Worm (Caenorhabditis elegans) whole organism, L4 larva: ENCODE measurements around the gene F59E11.5.

ENCODE experiments used
- F26F4.8 ChIP-seq: fragments of 200-800 bp; sonication (Bioruptor generic); conservative IDR thresholded peaks from 2 replicates; pipeline ENCODE4 v1.3.6; 2022; ENCODE audit warnings: missing genetic modification characterization, missing compliant biosample characterization
- R02D3.7 ChIP-seq: fragments of 150-350 bp; sonication (generic microtip); optimal IDR thresholded peaks from 3 replicates; lab custom pipeline; 2014; ENCODE audit warnings: missing biosample characterization, missing genetic modification characterization
- Y105C5A.15 ChIP-seq: fragments of 200-800 bp; sonication (Bioruptor generic); IDR thresholded peaks from 2 replicates; pipeline ENCODE4 v1.3.6; 2022; ENCODE audit warnings: missing genetic modification characterization, missing compliant biosample characterization
- ZK337.2 ChIP-seq: fragments of 200-800 bp; sonication (Bioruptor generic); IDR thresholded peaks from 2 replicates; pipeline ENCODE4 v1.3.6; 2022; ENCODE audit warnings: missing genetic modification reagents, missing genetic modification characterization, missing compliant biosample characterization
- aha-1 ChIP-seq: fragments of 150-350 bp; peaks from one replicate; lab custom pipeline; 2014; ENCODE audit warnings: missing biosample characterization, missing genetic modification characterization
- arid-1 ChIP-seq: fragments of 200-800 bp; sonication (Bioruptor generic); conservative IDR thresholded peaks from 2 replicates; pipeline ENCODE4 v1.3.6; 2022; ENCODE audit warnings: missing genetic modification reagents, missing genetic modification characterization, missing compliant biosample characterization
- attf-4 ChIP-seq: sonication (generic microtip); optimal IDR thresholded peaks from 3 replicates; lab custom pipeline; 2017; ENCODE audit warnings: missing biosample characterization, missing genetic modification characterization
- ceh-32 ChIP-seq: sonication (generic microtip); optimal IDR thresholded peaks from 2 replicates; lab custom pipeline; 2016; ENCODE audit warnings: mild to moderate bottlenecking, missing genetic modification characterization, missing compliant biosample characterization; ENCODE audit not compliant: poor library complexity
- cey-2 ChIP-seq: sonication (generic microtip); optimal IDR thresholded peaks from 3 replicates; lab custom pipeline; 2017; ENCODE audit warnings: missing genetic modification characterization, mild to moderate bottlenecking, missing compliant biosample characterization, antibody characterized with exemption, borderline replicate concordance; ENCODE audit not compliant: insufficient read depth
- daf-16 ChIP-seq, 3 experiments: sonication (generic microtip); optimal IDR thresholded peaks; 2 replicates each; lab custom pipeline; 2016 to 2017; ENCODE audit warnings: missing genetic modification characterization in 3 of 3, missing genetic modification reagents in 3 of 3, mild to moderate bottlenecking in 2 of 3, missing compliant biosample characterization in 2 of 3, missing biosample characterization in 1 of 3, moderate library complexity in 1 of 3
- daf-19 ChIP-seq: fragments of 200-800 bp; sonication (Bioruptor generic); conservative IDR thresholded peaks from 2 replicates; pipeline ENCODE4 v1.3.6; 2022; ENCODE audit warnings: missing genetic modification characterization, missing compliant biosample characterization
- daf-8 ChIP-seq: fragments of 200-800 bp; sonication (Bioruptor generic); IDR thresholded peaks from 2 replicates; pipeline ENCODE4 v1.3.6; 2022; ENCODE audit warnings: missing genetic modification characterization, missing compliant biosample characterization
- dmd-6 ChIP-seq: fragments of 200-800 bp; sonication (Bioruptor generic); IDR thresholded peaks from 2 replicates; pipeline ENCODE4 v1.3.6; 2022; ENCODE audit warnings: missing genetic modification reagents, missing genetic modification characterization, missing compliant biosample characterization
- dmd-8 ChIP-seq: fragments of 200-800 bp; sonication (Bioruptor generic); IDR thresholded peaks from 2 replicates; pipeline ENCODE4 v1.3.6; 2022; ENCODE audit warnings: missing genetic modification characterization, missing compliant biosample characterization
- dpl-1 ChIP-seq: fragments of 150-350 bp; optimal IDR thresholded peaks from 2 replicates; lab custom pipeline; 2014; ENCODE audit warnings: missing biosample characterization, missing genetic modification reagents, missing genetic modification characterization
- duxl-1 ChIP-seq: sonication (generic microtip); optimal IDR thresholded peaks from 2 replicates; lab custom pipeline; 2016; ENCODE audit warnings: mild to moderate bottlenecking, missing genetic modification characterization, moderate library complexity, missing compliant biosample characterization; ENCODE audit not compliant: poor library complexity
- dve-1 ChIP-seq: sonication (generic microtip); optimal IDR thresholded peaks from 2 replicates; lab custom pipeline; 2017; ENCODE audit warnings: antibody characterized with exemption, mild to moderate bottlenecking, missing genetic modification characterization, missing compliant biosample characterization; ENCODE audit not compliant: insufficient read depth
- egl-43 ChIP-seq: fragments of 200-800 bp; sonication (Bioruptor generic); IDR thresholded peaks from 2 replicates; pipeline ENCODE4 v1.3.6; 2022; ENCODE audit warnings: missing genetic modification reagents, missing genetic modification characterization, missing compliant biosample characterization
- fkh-10 ChIP-seq: fragments of 150-350 bp; optimal IDR thresholded peaks from 2 replicates; lab custom pipeline; 2014; ENCODE audit warnings: missing biosample characterization, missing genetic modification reagents, missing genetic modification characterization
- fos-1 ChIP-seq: fragments of 150-350 bp; optimal IDR thresholded peaks from 2 replicates; lab custom pipeline; 2014; ENCODE audit warnings: missing biosample characterization, missing genetic modification characterization
- gei-8 ChIP-seq: fragments of 200-800 bp; sonication (Bioruptor generic); optimal IDR thresholded peaks from 2 replicates; lab custom pipeline; 2018; ENCODE audit warnings: mild to moderate bottlenecking, missing genetic modification characterization, missing compliant biosample characterization
- hlh-11 ChIP-seq: fragments of 200-800 bp; sonication (Bioruptor generic); optimal IDR thresholded peaks from 2 replicates; lab custom pipeline; 2018; ENCODE audit warnings: mild to moderate bottlenecking, missing genetic modification characterization, missing compliant biosample characterization
- hlh-30 ChIP-seq: sonication (generic microtip); optimal IDR thresholded peaks from 2 replicates; lab custom pipeline; 2017; ENCODE audit warnings: antibody characterized with exemption, mild to moderate bottlenecking, missing genetic modification characterization, missing compliant biosample characterization; ENCODE audit not compliant: insufficient read depth
- lin-15B ChIP-seq: fragments of 150-350 bp; sonication (generic microtip); optimal IDR thresholded peaks from 3 replicates; lab custom pipeline; 2014; ENCODE audit warnings: missing biosample characterization, missing genetic modification characterization
- lin-39 ChIP-seq: fragments of 150-350 bp; optimal IDR thresholded peaks from 2 replicates; lab custom pipeline; 2014; ENCODE audit warnings: missing biosample characterization, missing genetic modification reagents, missing genetic modification characterization
- lsy-2 ChIP-seq, 2 experiments: fragments of 150-350 bp in 1 of 2; sonication (generic microtip) in 1 of 2; optimal IDR thresholded peaks; 2 replicates each; lab custom pipeline; 2014 to 2017; ENCODE audit warnings: missing biosample characterization in 2 of 2, missing genetic modification characterization in 2 of 2
- madf-5 ChIP-seq, 2 experiments: fragments of 200-800 bp; sonication (Bioruptor generic); IDR thresholded peaks; 2 replicates each; pipeline ENCODE4 v1.3.6; 2022; ENCODE audit warnings: missing compliant biosample characterization in 2 of 2, missing genetic modification characterization in 2 of 2
- mep-1 ChIP-seq: fragments of 150-350 bp; sonication (generic microtip); optimal IDR thresholded peaks from 3 replicates; lab custom pipeline; 2014; ENCODE audit warnings: missing biosample characterization, missing genetic modification characterization
- nhr-28 ChIP-seq: fragments of 150-350 bp; optimal IDR thresholded peaks from 2 replicates; lab custom pipeline; 2014; ENCODE audit warnings: missing biosample characterization, missing genetic modification characterization
- nhr-76 ChIP-seq: fragments of 150-350 bp; optimal IDR thresholded peaks from 2 replicates; lab custom pipeline; 2014; ENCODE audit warnings: missing biosample characterization, missing genetic modification characterization
- nhr-77 ChIP-seq: fragments of 150-350 bp; optimal IDR thresholded peaks from 2 replicates; lab custom pipeline; 2014; ENCODE audit warnings: missing biosample characterization, missing genetic modification characterization
- pqm-1 ChIP-seq: sonication (generic microtip); optimal IDR thresholded peaks from 2 replicates; lab custom pipeline; 2017; ENCODE audit warnings: missing biosample characterization, missing genetic modification characterization
- saeg-2 ChIP-seq: fragments of 200-800 bp; sonication (Bioruptor generic); IDR thresholded peaks from 2 replicates; pipeline ENCODE4 v1.3.6; 2022; ENCODE audit warnings: missing genetic modification reagents, missing genetic modification characterization, missing compliant biosample characterization
- sdz-12 ChIP-seq: fragments of 200-800 bp; sonication (Bioruptor generic); optimal IDR thresholded peaks from 2 replicates; lab custom pipeline; 2018; ENCODE audit warnings: mild to moderate bottlenecking, missing genetic modification characterization, missing compliant biosample characterization
- set-16 ChIP-seq: fragments of 200-800 bp; sonication (Bioruptor generic); IDR thresholded peaks from 2 replicates; pipeline ENCODE4 v1.3.6; 2022; ENCODE audit warnings: missing genetic modification reagents, missing genetic modification characterization, missing compliant biosample characterization
- snpc-1.2 ChIP-seq: fragments of 200-800 bp; sonication (Bioruptor generic); IDR thresholded peaks from 2 replicates; pipeline ENCODE4 v1.3.6; 2022; ENCODE audit warnings: missing genetic modification reagents, missing genetic modification characterization, missing compliant biosample characterization
- snpc-4 ChIP-seq: fragments of 150-350 bp; optimal IDR thresholded peaks from 2 replicates; lab custom pipeline; 2014; ENCODE audit warnings: missing biosample characterization, missing genetic modification characterization
- tag-97 ChIP-seq: fragments of 200-800 bp; sonication (Bioruptor generic); IDR thresholded peaks from 2 replicates; pipeline ENCODE4 v1.3.6; 2022; ENCODE audit warnings: missing genetic modification characterization, missing compliant biosample characterization
- unc-130 ChIP-seq: sonication (generic microtip); optimal IDR thresholded peaks from 2 replicates; lab custom pipeline; 2016; ENCODE audit warnings: missing genetic modification reagents, missing genetic modification characterization, missing compliant biosample characterization
- unc-62 ChIP-seq, 3 experiments: fragments of 150-350 bp in 1 of 3; sonication (generic microtip); optimal IDR thresholded peaks in 2 of 3; peaks in 1 of 3; 1 replicate in 1 of 3; 2 replicates in 2 of 3; lab custom pipeline; 2014 to 2017; ENCODE audit warnings: missing biosample characterization in 3 of 3, missing genetic modification characterization in 3 of 3, missing genetic modification reagents in 3 of 3, missing genotype in 1 of 3
- zag-1 ChIP-seq: fragments of 150-350 bp; optimal IDR thresholded peaks from 2 replicates; lab custom pipeline; 2014; ENCODE audit warnings: missing biosample characterization, missing genetic modification characterization
- zfp-2 ChIP-seq: sonication (generic microtip); optimal IDR thresholded peaks from 2 replicates; lab custom pipeline; 2016; ENCODE audit warnings: mild to moderate bottlenecking, missing genetic modification characterization, missing compliant biosample characterization
- zip-11 ChIP-seq: fragments of 200-800 bp; sonication (Bioruptor generic); IDR thresholded peaks from 2 replicates; pipeline ENCODE4 v1.3.6; 2022; ENCODE audit warnings: missing genetic modification characterization, missing compliant biosample characterization
- zip-2 ChIP-seq: fragments of 150-350 bp; optimal IDR thresholded peaks from 2 replicates; lab custom pipeline; 2014; ENCODE audit warnings: missing biosample characterization, missing genetic modification characterization
- ztf-7 ChIP-seq: fragments of 150-350 bp; optimal IDR thresholded peaks from 2 replicates; lab custom pipeline; 2014; ENCODE audit warnings: missing biosample characterization, missing genetic modification characterization

The F59E11.5 gene

ce11 chrV:8966086-8966485 is 28.8 kb upstream of the F59E11.5 start, which contains the start of gene nhr-219:
Gene nhr-219 (minus strand): TSS chrV:8966186.
- TF ChIP-seq lin-39 (tag; lab: Kevin White, UChicago): no peak
- no peak for TF ChIP-seq gei-8 (GFP tag; lab: Kevin White, UChicago)
- no peak for TF ChIP-seq saeg-2 (GFP tag; lab: Robert Waterston, UW)
- no peak for TF ChIP-seq duxl-1 (tag; lab: Kevin White, UChicago)
- no peak for TF ChIP-seq hlh-30 (tag; lab: Kevin White, UChicago)
- no peak for TF ChIP-seq ZK337.2 (GFP tag; lab: Robert Waterston, UW)
- no peak for TF ChIP-seq ceh-32 (tag; lab: Kevin White, UChicago)
- TF ChIP-seq unc-62 (GFP tag; optimal IDR thresholded peaks at IDR 0.05 in 1 of 2; lab: Kevin White, UChicago): peak in 1 of 2 experiments; percentile 28
- no peak for TF ChIP-seq unc-62 (tag; optimal IDR thresholded peaks at IDR 0.05; lab: Kevin White, UChicago)

- TF ChIP-seq tag-97 (GFP tag; lab: Robert Waterston, UW) (no peak), Y105C5A.15 (GFP tag; lab: Robert Waterston, UW) (no peak), daf-8 (GFP tag; lab: Robert Waterston, UW) (no peak), set-16 (no peak), snpc-1.2 (no peak), cey-2 (tag; lab: Kevin White, UChicago) (no peak), snpc-4 (tag; lab: Kevin White, UChicago) (no peak)
These were observed 22.6 kb upstream of the F59E11.5 start, which contains the start of gene nhr-195 for ce11 chrV:8972271-8972670. Gene nhr-195 (minus strand): TSS chrV:8972371.

- no peak for TF ChIP-seq zip-2 (tag; lab: Kevin White, UChicago)
- TF ChIP-seq gei-8 (GFP tag; lab: Kevin White, UChicago): no peak
- TF ChIP-seq dve-1 (tag; lab: Kevin White, UChicago): peak; percentile 61
- TF ChIP-seq fkh-10 (GFP tag; lab: Kevin White, UChicago): no peak
- TF ChIP-seq mep-1 (tag; lab: Kevin White, UChicago): peak; percentile 11
- peak in 1 of 2 experiments; percentile 10 for TF ChIP-seq unc-62 (GFP tag; optimal IDR thresholded peaks at IDR 0.05 in 1 of 2; lab: Kevin White, UChicago)
- TF ChIP-seq unc-62 (tag; optimal IDR thresholded peaks at IDR 0.05; lab: Kevin White, UChicago): no peak
- no peak for TF ChIP-seq duxl-1 (tag; lab: Kevin White, UChicago)
- no peak for TF ChIP-seq nhr-76
- no peak for TF ChIP-seq sdz-12 (GFP tag; lab: Kevin White, UChicago)
- TF ChIP-seq aha-1 (tag; lab: Kevin White, UChicago): no peak
- no peak for TF ChIP-seq madf-5 (GFP tag; IDR thresholded peaks at IDR 0.05; lab: Robert Waterston, UW)
- TF ChIP-seq zag-1: no peak
- TF ChIP-seq snpc-1.2: no peak
- no peak for TF ChIP-seq daf-16 (GFP tag; optimal IDR thresholded peaks at IDR 0.05; lab: Kevin White, UChicago)
- peak; percentile 27 for TF ChIP-seq daf-16 (tag; optimal IDR thresholded peaks at IDR 0.05; lab: Kevin White, UChicago)
- no peak for TF ChIP-seq daf-19 (GFP tag; lab: Robert Waterston, UW)
- no peak for TF ChIP-seq zfp-2
- TF ChIP-seq nhr-77 (tag; lab: Kevin White, UChicago): peak; percentile 31
- TF ChIP-seq Y105C5A.15 (GFP tag; lab: Robert Waterston, UW): no peak
- peak; percentile 43 for TF ChIP-seq nhr-28 (tag; lab: Kevin White, UChicago)
- TF ChIP-seq unc-130 (GFP tag; lab: Kevin White, UChicago): no peak
- TF ChIP-seq hlh-30 (tag; lab: Kevin White, UChicago): no peak
- peak in 1 of 2 experiments; percentile 17 for TF ChIP-seq lsy-2 (tag; optimal IDR thresholded peaks at IDR 0.05; lab: Kevin White, UChicago)
- TF ChIP-seq dpl-1 (GFP tag; lab: Kevin White, UChicago): no peak
- no peak for TF ChIP-seq ztf-7 (tag; lab: Kevin White, UChicago)
- TF ChIP-seq dmd-8: no peak
- TF ChIP-seq pqm-1 (tag; lab: Kevin White, UChicago): peak; percentile 41
- no peak for TF ChIP-seq R02D3.7 (tag; lab: Kevin White, UChicago)
- no peak for TF ChIP-seq egl-43 (GFP tag; lab: Robert Waterston, UW)
- TF ChIP-seq F26F4.8: no peak
- TF ChIP-seq attf-4: no peak
- TF ChIP-seq fos-1: no peak
- no peak for TF ChIP-seq lin-15B (tag; lab: Kevin White, UChicago)
- TF ChIP-seq hlh-11 (tag; lab: Kevin White, UChicago): peak; percentile 47
- no peak for TF ChIP-seq zip-11 (GFP tag; lab: Robert Waterston, UW)
- TF ChIP-seq tag-97 (GFP tag; lab: Robert Waterston, UW): no peak
- peak; percentile 50 for TF ChIP-seq dmd-6 (GFP tag; lab: Robert Waterston, UW)
- no peak for TF ChIP-seq arid-1 (GFP tag; lab: Robert Waterston, UW)
These were observed 19.9 kb upstream of the F59E11.5 start, which contains the start of gene nhr-143 for ce11 chrV:8974889-8975422. Gene nhr-143 (minus strand): TSS chrV:8974939.
